Fruit fly (Drosophila melanogaster) whole organism, adult: ENCODE measurements around the gene PIG-B.

Source experiments
- CG5204 ChIP-seq: fragments of 200-800 bp; sonication (Bioruptor generic); optimal IDR thresholded peaks from 2 replicates; lab custom pipeline; 2016; ENCODE audit warnings: missing biosample characterization, missing genetic modification characterization
- Crg-1 ChIP-seq: fragments of 200-800 bp; sonication (Bioruptor generic); optimal IDR thresholded peaks from 2 replicates; lab custom pipeline; 2016; ENCODE audit warnings: missing biosample characterization, missing genetic modification characterization

DNA sequence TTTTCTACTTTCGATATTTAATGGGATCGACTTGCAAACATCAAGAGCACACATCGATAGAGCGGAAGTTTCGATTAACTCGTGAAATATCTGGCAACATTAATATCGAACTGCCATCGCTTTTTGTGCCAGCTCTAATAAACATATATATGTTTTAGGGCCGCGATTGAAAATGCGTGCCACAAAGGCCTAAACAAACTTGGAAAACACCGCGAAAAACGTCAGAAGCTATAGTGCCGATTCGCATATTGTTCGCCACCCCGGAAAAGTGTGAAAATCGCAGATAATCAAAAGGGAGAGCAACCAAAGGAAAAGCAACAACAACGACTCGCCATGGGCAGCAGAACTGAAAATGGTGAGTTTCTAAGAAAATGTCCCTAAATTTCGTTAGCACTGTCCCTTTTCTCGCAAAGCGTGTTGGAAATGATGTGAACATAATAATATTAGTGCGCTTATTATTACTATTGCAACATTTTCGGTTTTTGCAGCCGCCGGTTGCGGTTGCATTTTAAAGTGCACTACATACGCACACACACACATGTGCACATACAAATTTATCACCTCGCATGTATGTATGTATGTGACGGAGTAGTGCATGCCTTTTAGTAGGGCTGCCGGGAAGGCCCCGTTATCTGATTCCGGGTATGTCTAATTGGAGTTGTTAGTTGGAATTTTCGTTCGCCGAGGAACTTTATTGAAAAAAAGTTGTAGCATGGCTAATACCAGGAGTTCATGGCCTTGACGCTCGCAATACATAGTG is 7.7 kb downstream of the PIG-B start, which contains the start of gene enc:
- TF ChIP-seq Crg-1 (no peak), CG5204 (no peak)
